Fruit fly (Drosophila melanogaster) whole organism, embryonic: Measurements from ENCODE around the gene Mlc-c.
A peak's percentile ranks its signal among the peaks of the same experiment; 100 is the strongest.

Experiments
- Adf1 ChIP-seq: fragments of 200-800 bp; sonication (Bioruptor generic); IDR thresholded peaks from 2 replicates; pipeline ENCODE4 v1.3.6; 2022; ENCODE audit warnings: missing biosample characterization, missing genetic modification characterization
- Bdp1 ChIP-seq: fragments of 200-800 bp; sonication (Bioruptor generic); optimal IDR thresholded peaks from 3 replicates; lab custom pipeline; 2016; ENCODE audit warnings: missing biosample characterization, missing genetic modification characterization
- Bgb ChIP-seq: fragments of 200-800 bp; sonication (Bioruptor generic); IDR thresholded peaks from 2 replicates; pipeline ENCODE4 v1.3.6; 2022; ENCODE audit warnings: missing biosample characterization, missing genetic modification characterization; ENCODE audit not compliant: partially characterized antibody
- CG10366 ChIP-seq: fragments of 200-800 bp; sonication (Bioruptor generic); IDR thresholded peaks from 2 replicates; pipeline ENCODE4 v1.3.6; 2022; ENCODE audit warnings: missing biosample characterization, missing genetic modification characterization
- CG11456 ChIP-seq: fragments of 200-800 bp; sonication (Bioruptor generic); IDR thresholded peaks from 3 replicates; pipeline ENCODE4 v1.3.6; 2022; ENCODE audit warnings: missing biosample characterization, missing genetic modification characterization
- CG15514 ChIP-seq: fragments of 200-800 bp; sonication (Bioruptor generic); optimal IDR thresholded peaks from 3 replicates; lab custom pipeline; 2017; ENCODE audit warnings: missing biosample characterization, missing genetic modification characterization, mild to moderate bottlenecking, moderate library complexity, missing genetic modification reagents
- CG17385 ChIP-seq: fragments of 200-800 bp; sonication (Bioruptor generic); optimal IDR thresholded peaks from 3 replicates; lab custom pipeline; 2018; ENCODE audit warnings: missing biosample characterization, mild to moderate bottlenecking, missing genetic modification characterization
- CG17912 ChIP-seq: fragments of 200-800 bp; sonication (Bioruptor generic); optimal IDR thresholded peaks from 2 replicates; lab custom pipeline; 2018; ENCODE audit warnings: missing biosample characterization, mild to moderate bottlenecking, missing genetic modification characterization
- CG2120 ChIP-seq: fragments of 200-800 bp; sonication (Bioruptor generic); optimal IDR thresholded peaks from 3 replicates; lab custom pipeline; 2016; ENCODE audit warnings: missing biosample characterization, missing genetic modification characterization
- CG2678 ChIP-seq: fragments of 200-800 bp; sonication (Bioruptor generic); optimal IDR thresholded peaks from 3 replicates; lab custom pipeline; 2019; ENCODE audit warnings: missing biosample characterization, mild to moderate bottlenecking, missing genetic modification characterization, moderate library complexity
- CG2889 ChIP-seq: fragments of 200-800 bp; sonication (Bioruptor generic); IDR thresholded peaks from 3 replicates; pipeline ENCODE4 v1.3.6; 2022; ENCODE audit warnings: missing biosample characterization, missing genetic modification characterization
- CG31224 ChIP-seq: fragments of 200-800 bp; sonication (Bioruptor generic); IDR thresholded peaks from 2 replicates; pipeline ENCODE4 v1.3.6; 2022; ENCODE audit warnings: missing biosample characterization, missing genetic modification characterization
- CG34422 ChIP-seq: fragments of 200-800 bp; sonication (Bioruptor generic); IDR thresholded peaks from 3 replicates; pipeline ENCODE4 v1.3.6; 2022; ENCODE audit warnings: missing biosample characterization, missing genetic modification characterization
- CG5180 ChIP-seq: fragments of 200-800 bp; sonication (Bioruptor generic); optimal IDR thresholded peaks from 3 replicates; lab custom pipeline; 2017; ENCODE audit warnings: missing biosample characterization, missing genetic modification characterization, mild to moderate bottlenecking, moderate library complexity, missing genetic modification reagents
- CG6272 ChIP-seq: fragments of 200-800 bp; sonication (Bioruptor generic); IDR thresholded peaks from 2 replicates; pipeline ENCODE4 v1.3.6; 2022; ENCODE audit warnings: missing biosample characterization, missing genetic modification characterization
- CG7786 ChIP-seq: fragments of 200-800 bp; sonication (Bioruptor generic); optimal IDR thresholded peaks from 2 replicates; lab custom pipeline; 2016; ENCODE audit warnings: missing biosample characterization, missing genetic modification characterization
- CG7839 ChIP-seq: fragments of 200-800 bp; sonication (Bioruptor generic); optimal IDR thresholded peaks from 3 replicates; lab custom pipeline; 2018; ENCODE audit warnings: missing biosample characterization, mild to moderate bottlenecking, missing genetic modification characterization, moderate library complexity
- CG8388 ChIP-seq: fragments of 200-800 bp; sonication (Bioruptor generic); optimal IDR thresholded peaks from 2 replicates; lab custom pipeline; 2019; ENCODE audit warnings: missing biosample characterization, mild to moderate bottlenecking, missing genetic modification characterization, moderate library complexity
- Dad ChIP-seq: fragments of 200-800 bp; sonication (Bioruptor generic); optimal IDR thresholded peaks from 3 replicates; lab custom pipeline; 2016; ENCODE audit warnings: missing biosample characterization, missing genetic modification characterization
- Dip3 ChIP-seq: fragments of 200-800 bp; sonication (Bioruptor generic); optimal IDR thresholded peaks from 3 replicates; lab custom pipeline; 2016; ENCODE audit warnings: missing biosample characterization, missing genetic modification characterization
- Doc3 ChIP-seq: fragments of 200-800 bp; sonication (Bioruptor generic); IDR thresholded peaks from 3 replicates; pipeline ENCODE4 v1.3.6; 2022; ENCODE audit warnings: missing biosample characterization, missing genetic modification characterization; ENCODE audit not compliant: partially characterized antibody
- Gsc ChIP-seq: fragments of 200-800 bp; sonication (Bioruptor generic); IDR thresholded peaks from 2 replicates; pipeline ENCODE4 v1.3.6; 2022; ENCODE audit warnings: missing biosample characterization, missing genetic modification characterization
- Hr39 ChIP-seq: fragments of >200 bp; optimal IDR thresholded peaks from 2 replicates; lab custom pipeline; 2017
- Lhr ChIP-seq: fragments of 200-800 bp; sonication (Bioruptor generic); optimal IDR thresholded peaks from 3 replicates; lab custom pipeline; 2017; ENCODE audit warnings: mild to moderate bottlenecking, missing biosample characterization, missing genetic modification reagents, missing genetic modification characterization
- Mad ChIP-seq: fragments of 200-800 bp; sonication (Bioruptor generic); optimal IDR thresholded peaks from 2 replicates; lab custom pipeline; 2016; ENCODE audit warnings: missing biosample characterization, missing genetic modification characterization
- Max ChIP-seq: fragments of 200-800 bp; sonication (Bioruptor generic); optimal IDR thresholded peaks from 2 replicates; lab custom pipeline; 2016; ENCODE audit warnings: missing biosample characterization, mild to moderate bottlenecking, missing genetic modification characterization
- Med ChIP-seq: fragments of 200-800 bp; sonication (Bioruptor generic); peaks from one replicate; lab custom pipeline; 2016; ENCODE audit warnings: missing biosample characterization, missing genetic modification characterization, mild to moderate bottlenecking, inconsistent platforms, moderate library complexity
- Meics ChIP-seq: fragments of 200-800 bp; sonication (Bioruptor generic); optimal IDR thresholded peaks from 2 replicates; lab custom pipeline; 2017; ENCODE audit warnings: missing biosample characterization, mild to moderate bottlenecking, missing genetic modification characterization
- NFAT ChIP-seq: fragments of 200-800 bp; sonication (Bioruptor generic); IDR thresholded peaks from 2 replicates; pipeline ENCODE4 v1.3.6; 2022; ENCODE audit warnings: missing biosample characterization, missing genetic modification characterization
- NK7.1 ChIP-seq: fragments of 200-800 bp; sonication (Bioruptor generic); optimal IDR thresholded peaks from 3 replicates; lab custom pipeline; 2016; ENCODE audit warnings: missing biosample characterization, missing genetic modification characterization
- TFAM ChIP-seq: fragments of 200-800 bp; sonication (Bioruptor generic); optimal IDR thresholded peaks from 2 replicates; lab custom pipeline; 2017; ENCODE audit warnings: missing biosample characterization, missing genetic modification characterization, inconsistent platforms
- al ChIP-seq: fragments of 200-800 bp; sonication (Bioruptor generic); IDR thresholded peaks from 2 replicates; pipeline ENCODE4 v1.3.6; 2022; ENCODE audit warnings: missing biosample characterization, missing genetic modification characterization
- ap ChIP-seq: fragments of 200-800 bp; sonication (Bioruptor generic); IDR thresholded peaks from 2 replicates; pipeline ENCODE4 v1.3.6; 2022; ENCODE audit warnings: missing biosample characterization, missing genetic modification characterization
- bigmax ChIP-seq: fragments of 200-800 bp; sonication (Bioruptor generic); optimal IDR thresholded peaks from 2 replicates; lab custom pipeline; 2018; ENCODE audit warnings: missing biosample characterization, mild to moderate bottlenecking, missing genetic modification characterization
- chinmo ChIP-seq: fragments of 200-800 bp; sonication (Bioruptor generic); IDR thresholded peaks from 4 replicates; pipeline ENCODE4 v1.3.6; 2022; ENCODE audit warnings: missing biosample characterization, missing genetic modification characterization; ENCODE audit not compliant: partially characterized antibody
- crc ChIP-seq: fragments of 200-800 bp; sonication (Bioruptor generic); optimal IDR thresholded peaks from 2 replicates; lab custom pipeline; 2016; ENCODE audit warnings: missing biosample characterization, missing genetic modification characterization
- gce ChIP-seq: fragments of 200-800 bp; sonication (Bioruptor generic); IDR thresholded peaks from 3 replicates; pipeline ENCODE4 v1.3.6; 2022; ENCODE audit warnings: missing biosample characterization, missing genetic modification characterization
- gcm2 ChIP-seq: fragments of 200-800 bp; sonication (Bioruptor generic); optimal IDR thresholded peaks from 2 replicates; lab custom pipeline; 2016; ENCODE audit warnings: missing biosample characterization, missing genetic modification characterization
- kay ChIP-seq: fragments of 200-800 bp; sonication (Bioruptor generic); optimal IDR thresholded peaks from 2 replicates; lab custom pipeline; 2016; ENCODE audit warnings: missing biosample characterization, missing genetic modification characterization
- ken ChIP-seq: fragments of 200-800 bp; sonication (Bioruptor generic); IDR thresholded peaks from 3 replicates; pipeline ENCODE4 v1.3.6; 2022; ENCODE audit warnings: missing biosample characterization, missing genetic modification characterization
- mam ChIP-seq: fragments of 200-800 bp; sonication (Bioruptor generic); optimal IDR thresholded peaks from 3 replicates; lab custom pipeline; 2016; ENCODE audit warnings: missing biosample characterization, missing genetic modification characterization
- mld ChIP-seq: fragments of 200-800 bp; sonication (Bioruptor generic); IDR thresholded peaks from 3 replicates; pipeline ENCODE4 v1.3.6; 2022; ENCODE audit warnings: missing biosample characterization, missing genetic modification characterization; ENCODE audit not compliant: partially characterized antibody
- nerfin-1 ChIP-seq: fragments of 200-800 bp; sonication (Bioruptor generic); optimal IDR thresholded peaks from 3 replicates; lab custom pipeline; 2019; ENCODE audit warnings: missing biosample characterization, mild to moderate bottlenecking, missing genetic modification characterization, moderate library complexity
- oc ChIP-seq: fragments of 200-800 bp; sonication (Bioruptor generic); optimal IDR thresholded peaks from 2 replicates; lab custom pipeline; 2018; ENCODE audit warnings: missing biosample characterization, mild to moderate bottlenecking, missing genetic modification characterization, moderate library complexity
- odd ChIP-seq: fragments of 200-800 bp; sonication (Bioruptor generic); optimal IDR thresholded peaks from 2 replicates; lab custom pipeline; 2017; ENCODE audit warnings: missing biosample characterization, mild to moderate bottlenecking, missing genetic modification characterization
- pb ChIP-seq: fragments of 200-800 bp; sonication (Bioruptor generic); optimal IDR thresholded peaks from 3 replicates; lab custom pipeline; 2016; ENCODE audit warnings: missing biosample characterization, missing genetic modification characterization
- pnt ChIP-seq: fragments of 200-800 bp; sonication (Bioruptor generic); optimal IDR thresholded peaks from 3 replicates; lab custom pipeline; 2016; ENCODE audit warnings: missing biosample characterization, missing genetic modification characterization
- seq ChIP-seq: fragments of 200-800 bp; sonication (Bioruptor generic); IDR thresholded peaks from 2 replicates; pipeline ENCODE4 v1.3.6; 2022; ENCODE audit warnings: missing biosample characterization, missing genetic modification characterization
- shn ChIP-seq: fragments of 200-800 bp; sonication (Bioruptor generic); optimal IDR thresholded peaks from 3 replicates; lab custom pipeline; 2016; ENCODE audit warnings: missing biosample characterization, missing genetic modification characterization
- sob ChIP-seq: fragments of 200-800 bp; sonication (Bioruptor generic); IDR thresholded peaks from 2 replicates; pipeline ENCODE4 v1.3.6; 2022; ENCODE audit warnings: missing biosample characterization, missing genetic modification characterization
- tgo ChIP-seq: fragments of 200-800 bp; sonication (Bioruptor generic); IDR thresholded peaks from 3 replicates; pipeline ENCODE4 v1.3.6; 2022; ENCODE audit warnings: missing biosample characterization, missing genetic modification characterization
- wdn ChIP-seq: fragments of 200-800 bp; sonication (Bioruptor generic); IDR thresholded peaks from 2 replicates; pipeline ENCODE4 v1.3.6; 2022; ENCODE audit warnings: missing biosample characterization, missing genetic modification characterization
- yki ChIP-seq: fragments of >200 bp; optimal IDR thresholded peaks from 3 replicates; lab custom pipeline; 2018

Mlc-c gene

DNA sequence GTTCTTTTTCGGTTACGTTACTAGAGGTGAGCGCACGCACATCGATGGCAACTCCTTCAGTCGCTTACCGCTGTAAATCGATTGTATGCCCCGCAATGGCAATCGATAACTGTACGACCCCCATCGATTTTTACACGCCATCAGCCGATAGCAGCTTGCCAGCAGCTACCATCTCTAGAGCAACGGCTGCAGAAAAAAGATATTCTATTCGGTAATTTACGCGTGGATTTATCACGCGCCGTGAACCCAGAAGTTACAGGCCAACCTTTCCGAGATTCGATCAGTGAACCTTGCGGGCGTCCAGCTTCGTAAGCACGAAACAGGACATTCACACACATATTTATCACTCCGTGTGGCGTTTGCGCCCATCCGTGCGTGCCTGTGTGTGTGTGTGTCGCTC lies 43.6 kb upstream of the Mlc-c start, which contains the start of the genes Sirt4 and CG4119 (continued):
- TF ChIP-seq ap (GFP tag; lab: Robert Waterston, UW) (no peak), TFAM (GFP tag; lab: Kevin White, UChicago) (no peak), CG34422 (peak; percentile 56; the same call in 1 of the 3 replicates), shn (GFP tag; lab: Kevin White, UChicago) (peak; percentile 25), CG31224 (GFP tag; lab: Robert Waterston, UW) (no peak), Bdp1 (GFP tag; lab: Kevin White, UChicago) (no peak), CG2678 (tag; lab: Kevin White, UChicago) (peak; percentile 18), ken (GFP tag; lab: Robert Waterston, UW) (no peak), NK7.1 (GFP tag; lab: Kevin White, UChicago) (no peak), pnt (GFP tag; lab: Kevin White, UChicago) (no peak), gce (GFP tag; lab: Robert Waterston, UW) (no peak), Hr39 (lab: Kevin White, UChicago) (no peak), CG6272 (GFP tag; lab: Robert Waterston, UW) (peak; percentile 59; the same call in 1 of the 2 replicates), odd (no peak), Max (GFP tag; lab: Kevin White, UChicago) (peak; percentile 18), gcm2 (GFP tag; lab: Kevin White, UChicago) (no peak), CG17385 (GFP tag; lab: Kevin White, UChicago) (no peak), Mad (peak; percentile 15), oc (peak; percentile 17), CG11456 (peak; percentile 65; the same call in 1 of the 3 replicates), seq (GFP tag; lab: Robert Waterston, UW) (no peak), al (GFP tag; lab: Robert Waterston, UW) (0 out of 2 replicates have a peak, but pooled peaks have one; percentile 31), wdn (GFP tag; lab: Robert Waterston, UW) (no peak), CG15514 (GFP tag; lab: Kevin White, UChicago) (peak; percentile 95), Gsc (GFP tag; lab: Robert Waterston, UW) (no peak), CG7786 (GFP tag; lab: Kevin White, UChicago) (peak; percentile 19), Bgb (GFP tag; lab: Robert Waterston, UW) (peak; percentile 99), nerfin-1 (tag; lab: Kevin White, UChicago) (peak; percentile 31), kay (GFP tag; lab: Kevin White, UChicago) (no peak), pb (no peak), CG17912 (GFP tag; lab: Kevin White, UChicago) (no peak), CG5180 (GFP tag; lab: Kevin White, UChicago) (no peak), Med (GFP tag; lab: Kevin White, UChicago) (peak; percentile 85), CG10366 (GFP tag; lab: Robert Waterston, UW) (no peak), chinmo (GFP tag; lab: Robert Waterston, UW) (peak; percentile 91; the same call in 3 of the 4 replicates), Adf1 (GFP tag; lab: Robert Waterston, UW) (peak; percentile 72), mam (peak; percentile 56), CG8388 (GFP tag; lab: Kevin White, UChicago) (peak; percentile 3), CG7839 (no peak), mld (GFP tag; lab: Robert Waterston, UW) (peak; percentile 98), CG2120 (GFP tag; lab: Kevin White, UChicago) (peak; percentile 57), sob (peak; percentile 57; the same call in 1 of the 2 replicates), crc (GFP tag; lab: Kevin White, UChicago) (no peak), CG2889 (no peak), Doc3 (GFP tag; lab: Robert Waterston, UW) (peak; percentile 90), Meics (GFP tag; lab: Kevin White, UChicago) (no peak), bigmax (GFP tag; lab: Kevin White, UChicago) (no peak), Dad (GFP tag; lab: Kevin White, UChicago) (peak; percentile 32), tgo (GFP tag; lab: Robert Waterston, UW) (no peak), Lhr (GFP tag; lab: Kevin White, UChicago) (no peak), Dip3 (GFP tag; lab: Kevin White, UChicago) (peak; percentile 12), yki (lab: Kevin White, UChicago) (no peak), NFAT (GFP tag; lab: Robert Waterston, UW) (0 out of 2 replicates have a peak, but pooled peaks have one; percentile 55)
